Fruit fly (Drosophila melanogaster) whole organism, embryonic: ENCODE data around the gene CG11986.

Experiments
- CG10267 ChIP-seq: fragments of 200-800 bp; sonication (Bioruptor generic); optimal IDR thresholded peaks from 2 replicates; lab custom pipeline; 2018; ENCODE audit warnings: missing biosample characterization, mild to moderate bottlenecking, missing genetic modification characterization, moderate library complexity
- CG10654 ChIP-seq: fragments of 200-800 bp; sonication (Bioruptor generic); optimal IDR thresholded peaks from 2 replicates; lab custom pipeline; 2016; ENCODE audit warnings: missing biosample characterization, missing genetic modification characterization
- CG12155 ChIP-seq: fragments of 200-800 bp; sonication (Bioruptor generic); optimal IDR thresholded peaks from 3 replicates; lab custom pipeline; 2016; ENCODE audit warnings: missing biosample characterization, missing genetic modification characterization
- CG12236 ChIP-seq: fragments of 200-800 bp; sonication (Bioruptor generic); optimal IDR thresholded peaks from 2 replicates; lab custom pipeline; 2016; ENCODE audit warnings: missing biosample characterization, missing genetic modification characterization
- CG12659 ChIP-seq: fragments of 200-800 bp; sonication (Bioruptor generic); optimal IDR thresholded peaks from 3 replicates; lab custom pipeline; 2017; ENCODE audit warnings: mild to moderate bottlenecking, missing biosample characterization, missing genetic modification reagents, missing genetic modification characterization
- CG13775 ChIP-seq: fragments of 200-800 bp; sonication (Bioruptor generic); optimal IDR thresholded peaks from 3 replicates; lab custom pipeline; 2017; ENCODE audit warnings: missing biosample characterization, mild to moderate bottlenecking, missing genetic modification characterization
- CG14050 ChIP-seq: fragments of 200-800 bp; sonication (Bioruptor generic); IDR thresholded peaks from 3 replicates; pipeline ENCODE4 v1.3.6; 2022; ENCODE audit warnings: missing biosample characterization, missing genetic modification characterization
- CG17186 ChIP-seq: fragments of 200-800 bp; sonication (Bioruptor generic); optimal IDR thresholded peaks from 3 replicates; lab custom pipeline; 2017; ENCODE audit warnings: missing biosample characterization, missing genetic modification reagents, missing genetic modification characterization
- CG18599 ChIP-seq: fragments of 200-800 bp; sonication (Bioruptor generic); optimal IDR thresholded peaks from 3 replicates; lab custom pipeline; 2017; ENCODE audit warnings: missing biosample characterization, missing genetic modification characterization, mild to moderate bottlenecking, moderate library complexity, missing genetic modification reagents
- CG30403 ChIP-seq: fragments of 200-800 bp; sonication (Bioruptor generic); optimal IDR thresholded peaks from 3 replicates; lab custom pipeline; 2016; ENCODE audit warnings: missing biosample characterization, missing genetic modification characterization
- CG32767 ChIP-seq: fragments of 200-800 bp; sonication (Bioruptor generic); IDR thresholded peaks from 2 replicates; pipeline ENCODE4 v1.3.6; 2022; ENCODE audit warnings: missing biosample characterization, missing genetic modification characterization
- CG33213 ChIP-seq: fragments of 200-800 bp; sonication (Bioruptor generic); optimal IDR thresholded peaks from 3 replicates; lab custom pipeline; 2016; ENCODE audit warnings: missing biosample characterization, missing genetic modification characterization
- CG3995 ChIP-seq: fragments of 200-800 bp; sonication (Bioruptor generic); optimal IDR thresholded peaks from 3 replicates; lab custom pipeline; 2016; ENCODE audit warnings: missing biosample characterization, missing genetic modification characterization
- CG4282 ChIP-seq: fragments of 200-800 bp; sonication (Bioruptor generic); optimal IDR thresholded peaks from 2 replicates; lab custom pipeline; 2016; ENCODE audit warnings: missing biosample characterization, missing genetic modification characterization
- CG43689 ChIP-seq: fragments of 200-800 bp; sonication (Bioruptor generic); IDR thresholded peaks from 2 replicates; pipeline ENCODE4 v1.3.6; 2022; ENCODE audit warnings: missing biosample characterization, missing genetic modification characterization
- CG7271 ChIP-seq: fragments of 200-800 bp; sonication (Bioruptor generic); optimal IDR thresholded peaks from 2 replicates; lab custom pipeline; 2018; ENCODE audit warnings: missing biosample characterization, mild to moderate bottlenecking, missing genetic modification characterization, moderate library complexity
- CG7839 ChIP-seq: fragments of 200-800 bp; sonication (Bioruptor generic); optimal IDR thresholded peaks from 3 replicates; lab custom pipeline; 2018; ENCODE audit warnings: missing biosample characterization, mild to moderate bottlenecking, missing genetic modification characterization, moderate library complexity
- CTCF ChIP-seq: fragments of 200-800 bp; sonication (Bioruptor generic); optimal IDR thresholded peaks from 2 replicates; lab custom pipeline; 2017; ENCODE audit warnings: missing biosample characterization, mild to moderate bottlenecking, missing genetic modification characterization, moderate library complexity
- Eip74EF ChIP-seq, 2 experiments: fragments of 200-800 bp in 1 of 2; fragments of >200 bp in 1 of 2; sonication (Bioruptor generic) in 1 of 2; optimal IDR thresholded peaks; 2 replicates each; lab custom pipeline; 2017 to 2019; ENCODE audit warnings: missing biosample characterization in 2 of 2, missing genetic modification characterization in 2 of 2, mild to moderate bottlenecking in 1 of 2, moderate library complexity in 1 of 2
- HLH3B ChIP-seq: fragments of 200-800 bp; sonication (Bioruptor generic); IDR thresholded peaks from 2 replicates; pipeline ENCODE4 v1.3.6; 2022; ENCODE audit warnings: missing biosample characterization, missing genetic modification characterization
- Hand ChIP-seq: fragments of 200-800 bp; sonication (Bioruptor generic); optimal IDR thresholded peaks from 2 replicates; lab custom pipeline; 2017; ENCODE audit warnings: mild to moderate bottlenecking, missing biosample characterization, missing genetic modification reagents, missing genetic modification characterization
- HmgD ChIP-seq: fragments of 200-800 bp; sonication (Bioruptor generic); optimal IDR thresholded peaks from 3 replicates; lab custom pipeline; 2016; ENCODE audit warnings: missing biosample characterization, missing genetic modification characterization
- Hr3 ChIP-seq: fragments of 200-800 bp; sonication (Bioruptor generic); optimal IDR thresholded peaks from 3 replicates; lab custom pipeline; 2016; ENCODE audit warnings: missing biosample characterization, missing genetic modification characterization
- Hr78 ChIP-seq, 2 experiments: fragments of 200-800 bp in 1 of 2; fragments of >200 bp in 1 of 2; sonication (Bioruptor generic) in 1 of 2; optimal IDR thresholded peaks; 2 replicates each; lab custom pipeline; 2017 to 2019; ENCODE audit warnings: missing biosample characterization in 2 of 2, missing genetic modification characterization in 2 of 2, mild to moderate bottlenecking in 1 of 2, moderate library complexity in 1 of 2
- MBD-R2 ChIP-seq: fragments of 200-800 bp; sonication (Bioruptor generic); IDR thresholded peaks from 2 replicates; pipeline ENCODE4 v1.3.6; 2022; ENCODE audit warnings: missing biosample characterization, missing genetic modification characterization
- Mad ChIP-seq: fragments of 200-800 bp; sonication (Bioruptor generic); optimal IDR thresholded peaks from 2 replicates; lab custom pipeline; 2016; ENCODE audit warnings: missing biosample characterization, missing genetic modification characterization
- Mrtf ChIP-seq: fragments of 200-800 bp; sonication (Bioruptor generic); IDR thresholded peaks from 3 replicates; pipeline ENCODE4 v1.3.6; 2022; ENCODE audit warnings: missing biosample characterization, missing genetic modification characterization
- Sry-β ChIP-seq: fragments of 200-800 bp; sonication (Bioruptor generic); optimal IDR thresholded peaks from 2 replicates; lab custom pipeline; 2018; ENCODE audit warnings: missing biosample characterization, mild to moderate bottlenecking, missing genetic modification characterization, moderate library complexity
- Tbp ChIP-seq: fragments of >200 bp; optimal IDR thresholded peaks from 2 replicates; lab custom pipeline; 2018; ENCODE audit warnings: missing biosample characterization, missing genetic modification characterization
- bcd ChIP-seq: fragments of 200-800 bp; sonication (Bioruptor generic); optimal IDR thresholded peaks from 2 replicates; lab custom pipeline; 2017; ENCODE audit warnings: missing biosample characterization, mild to moderate bottlenecking, missing genetic modification characterization
- chinmo ChIP-seq: fragments of 200-800 bp; sonication (Bioruptor generic); IDR thresholded peaks from 4 replicates; pipeline ENCODE4 v1.3.6; 2022; ENCODE audit warnings: missing biosample characterization, missing genetic modification characterization; ENCODE audit not compliant: partially characterized antibody
- da ChIP-seq: fragments of 200-800 bp; sonication (Bioruptor generic); optimal IDR thresholded peaks from 2 replicates; lab custom pipeline; 2016; ENCODE audit warnings: missing biosample characterization, missing genetic modification characterization
- emc ChIP-seq: fragments of 200-800 bp; sonication (Bioruptor generic); optimal IDR thresholded peaks from 2 replicates; lab custom pipeline; 2016; ENCODE audit warnings: missing biosample characterization, missing genetic modification characterization
- fd3F ChIP-seq: fragments of 200-800 bp; sonication (Bioruptor generic); optimal IDR thresholded peaks from 2 replicates; lab custom pipeline; 2018; ENCODE audit warnings: missing biosample characterization, mild to moderate bottlenecking, missing genetic modification characterization, moderate library complexity
- gcm2 ChIP-seq: fragments of 200-800 bp; sonication (Bioruptor generic); optimal IDR thresholded peaks from 2 replicates; lab custom pipeline; 2016; ENCODE audit warnings: missing biosample characterization, missing genetic modification characterization
- gt ChIP-seq: fragments of 200-800 bp; sonication (Bioruptor generic); IDR thresholded peaks from 2 replicates; pipeline ENCODE4 v1.3.6; 2022; ENCODE audit warnings: missing biosample characterization, missing genetic modification characterization
- hth ChIP-seq: fragments of >200 bp; optimal IDR thresholded peaks from 2 replicates; lab custom pipeline; 2017; ENCODE audit warnings: inconsistent platforms
- klu ChIP-seq: fragments of 200-800 bp; sonication (Bioruptor generic); IDR thresholded peaks from 2 replicates; pipeline ENCODE4 v1.3.6; 2022; ENCODE audit warnings: missing biosample characterization, missing genetic modification characterization
- knrl ChIP-seq: fragments of 200-800 bp; sonication (Bioruptor generic); IDR thresholded peaks from 3 replicates; pipeline ENCODE4 v1.3.6; 2022; ENCODE audit warnings: missing biosample characterization, missing genetic modification characterization; ENCODE audit not compliant: partially characterized antibody
- lbe ChIP-seq: fragments of 200-800 bp; sonication (Bioruptor generic); optimal IDR thresholded peaks from 2 replicates; lab custom pipeline; 2016; ENCODE audit warnings: missing biosample characterization, mild to moderate bottlenecking, missing genetic modification characterization
- pb ChIP-seq: fragments of 200-800 bp; sonication (Bioruptor generic); optimal IDR thresholded peaks from 3 replicates; lab custom pipeline; 2016; ENCODE audit warnings: missing biosample characterization, missing genetic modification characterization
- pzg ChIP-seq: fragments of 200-800 bp; sonication (Bioruptor generic); optimal IDR thresholded peaks from 3 replicates; lab custom pipeline; 2018; ENCODE audit warnings: missing biosample characterization, mild to moderate bottlenecking, missing genetic modification characterization, moderate library complexity
- slou ChIP-seq: fragments of 200-800 bp; sonication (Bioruptor generic); optimal IDR thresholded peaks from 3 replicates; lab custom pipeline; 2016; ENCODE audit warnings: missing biosample characterization, missing genetic modification characterization
- tll ChIP-seq, 2 experiments: fragments of 200-800 bp in 1 of 2; fragments of >200 bp in 1 of 2; sonication (Bioruptor generic) in 1 of 2; optimal IDR thresholded peaks; 2 replicates each; lab custom pipeline; 2017 to 2019; ENCODE audit warnings: missing biosample characterization in 2 of 2, missing genetic modification characterization in 2 of 2, mild to moderate bottlenecking in 1 of 2, moderate library complexity in 1 of 2
- tup ChIP-seq: fragments of 200-800 bp; sonication (Bioruptor generic); optimal IDR thresholded peaks from 2 replicates; lab custom pipeline; 2016; ENCODE audit warnings: missing biosample characterization, mild to moderate bottlenecking, missing genetic modification characterization, moderate library complexity
- vvl ChIP-seq: fragments of 200-800 bp; sonication (Bioruptor generic); IDR thresholded peaks from 2 replicates; pipeline ENCODE4 v1.3.6; 2022; ENCODE audit warnings: missing biosample characterization, missing genetic modification characterization
- yki ChIP-seq: fragments of >200 bp; optimal IDR thresholded peaks from 3 replicates; lab custom pipeline; 2018
- zf30C ChIP-seq: fragments of 200-800 bp; sonication (Bioruptor generic); optimal IDR thresholded peaks from 3 replicates; lab custom pipeline; 2018; ENCODE audit warnings: missing biosample characterization, mild to moderate bottlenecking, missing genetic modification characterization
- zfh1 ChIP-seq: fragments of 200-800 bp; sonication (Bioruptor generic); IDR thresholded peaks from 3 replicates; pipeline ENCODE4 v1.3.6; 2022; ENCODE audit warnings: missing biosample characterization, missing genetic modification characterization

CG11986 gene

DNA sequence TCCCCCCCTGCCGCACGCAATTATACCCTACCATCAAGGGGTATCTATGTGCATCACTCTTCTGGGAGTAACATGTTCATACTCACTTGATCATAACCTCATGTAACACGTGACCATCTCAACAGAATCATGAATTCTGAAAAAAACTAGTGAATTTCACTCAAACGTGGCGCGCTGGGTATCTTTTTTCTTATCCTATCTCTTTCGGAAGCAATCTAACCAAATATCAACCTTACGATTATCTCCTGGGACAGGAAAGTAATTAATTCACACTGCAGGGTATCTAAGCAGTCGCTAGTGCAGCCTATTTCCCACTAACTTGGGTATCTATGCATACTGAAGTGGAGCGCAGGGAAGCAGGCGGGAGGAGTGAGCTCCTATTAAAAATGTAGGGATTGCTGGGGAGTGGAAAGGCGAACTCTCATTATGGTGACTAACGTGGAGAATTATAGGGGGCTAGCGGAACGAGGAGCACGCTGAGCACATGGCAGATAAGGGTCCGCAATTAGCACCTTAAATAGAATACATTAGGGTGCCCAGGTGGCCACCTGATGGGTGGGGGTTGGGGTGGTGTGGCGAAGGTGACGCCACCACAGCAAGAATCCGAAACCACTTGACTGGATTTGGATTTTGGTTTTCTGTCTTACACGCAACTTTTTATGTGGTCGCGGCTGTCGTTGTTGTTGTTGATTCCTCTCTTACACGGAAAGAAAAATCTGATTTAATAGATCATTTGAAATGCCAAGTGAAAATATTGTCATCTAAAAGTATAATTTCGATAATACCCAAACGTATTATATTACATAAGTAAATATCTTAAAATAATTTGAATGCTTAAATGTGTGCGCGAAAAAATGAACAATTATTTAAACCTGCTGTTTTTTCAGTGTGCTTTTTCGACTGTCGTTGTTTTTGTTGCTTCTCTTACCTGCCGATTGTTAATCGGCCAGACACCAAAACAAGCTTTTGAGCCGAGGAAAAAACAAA lies 40.2 kb downstream of the CG11986 start (continued):
- peak; percentile 62 for TF ChIP-seq CG4282 (GFP tag; lab: Kevin White, UChicago)
- TF ChIP-seq Eip74EF (GFP tag; optimal IDR thresholded peaks at IDR 0.05; lab: Kevin White, UChicago), result peak in 1 of 2 experiments; percentile 95
- no peak for TF ChIP-seq yki
- TF ChIP-seq Mrtf, result no peak
- peak; percentile 90 for TF ChIP-seq Hand (GFP tag; lab: Kevin White, UChicago)
- peak; percentile 80 for TF ChIP-seq CG33213 (GFP tag; lab: Kevin White, UChicago)
- TF ChIP-seq chinmo, result no peak
- no peak for TF ChIP-seq Tbp (GFP tag; lab: Kevin White, UChicago)
- TF ChIP-seq Sry-β (GFP tag; lab: Kevin White, UChicago), result peak; percentile 30
- TF ChIP-seq CG12659 (GFP tag; lab: Kevin White, UChicago), result peak; percentile 92
- peak in 1 of 2 experiments; percentile 72 for TF ChIP-seq Hr78 (GFP tag; optimal IDR thresholded peaks at IDR 0.05; lab: Kevin White, UChicago)
- no peak for TF ChIP-seq HLH3B (GFP tag; lab: Robert Waterston, UW)
- peak; percentile 69 for TF ChIP-seq Mad (GFP tag; lab: Kevin White, UChicago)
- no peak for TF ChIP-seq CG14050 (GFP tag; lab: Robert Waterston, UW)
- no peak for TF ChIP-seq da (GFP tag; lab: Kevin White, UChicago)
- no peak for TF ChIP-seq zfh1 (GFP tag; lab: Robert Waterston, UW)
- TF ChIP-seq knrl, result no peak
- no peak for TF ChIP-seq tll (GFP tag; optimal IDR thresholded peaks at IDR 0.05; lab: Kevin White, UChicago)
- TF ChIP-seq CTCF, result peak; percentile 63
- no peak for TF ChIP-seq gcm2 (GFP tag; lab: Kevin White, UChicago)
- TF ChIP-seq CG30403 (GFP tag; lab: Kevin White, UChicago), result peak; percentile 92
- TF ChIP-seq vvl (GFP tag; lab: Robert Waterston, UW), result no peak
- peak; percentile 81 for TF ChIP-seq pb
- TF ChIP-seq CG18599 (GFP tag; lab: Kevin White, UChicago), result peak; percentile 96
- TF ChIP-seq slou (GFP tag; lab: Kevin White, UChicago), result peak; percentile 58
- TF ChIP-seq CG12236 (GFP tag; lab: Kevin White, UChicago), result peak; percentile 33
- peak; percentile 1 for TF ChIP-seq HmgD
- TF ChIP-seq gt, result no peak
- peak; percentile 88 for TF ChIP-seq CG13775
- peak; percentile 90 for TF ChIP-seq CG12155 (GFP tag; lab: Kevin White, UChicago)
- TF ChIP-seq lbe (GFP tag; lab: Kevin White, UChicago), result peak; percentile 96
- peak; percentile 70 for TF ChIP-seq tup (GFP tag; lab: Kevin White, UChicago)
- peak; percentile 69 for TF ChIP-seq CG7271 (tag; lab: Kevin White, UChicago)
- no peak for TF ChIP-seq pzg (GFP tag; lab: Kevin White, UChicago)
- no peak for TF ChIP-seq hth (lab: Kevin White, UChicago)
- TF ChIP-seq MBD-R2 (GFP tag; lab: Robert Waterston, UW), result no peak
- peak; percentile 98 for TF ChIP-seq CG7839 (tag; lab: Kevin White, UChicago)
- TF ChIP-seq CG10267, result peak; percentile 89
- TF ChIP-seq CG32767, result no peak
- TF ChIP-seq CG43689 (GFP tag; lab: Robert Waterston, UW), result no peak
- peak; percentile 92 for TF ChIP-seq fd3F (GFP tag; lab: Kevin White, UChicago)
- TF ChIP-seq emc (GFP tag; lab: Kevin White, UChicago), result peak; percentile 60
- peak; percentile 94 for TF ChIP-seq bcd (GFP tag; lab: Kevin White, UChicago)
- TF ChIP-seq CG10654 (GFP tag; lab: Kevin White, UChicago), result peak; percentile 91
- TF ChIP-seq klu (GFP tag; lab: Robert Waterston, UW), result no peak
- TF ChIP-seq Hr3 (GFP tag; lab: Kevin White, UChicago), result peak; percentile 88
- TF ChIP-seq CG3995 (GFP tag; lab: Kevin White, UChicago), result peak; percentile 62
- peak; percentile 54 for TF ChIP-seq CG17186 (GFP tag; lab: Kevin White, UChicago)
- TF ChIP-seq zf30C, result peak; percentile 86
